Worm (Caenorhabditis elegans) whole organism, early embryonic: Measurements from ENCODE around the gene eelo-2.

Source experiments
- ama-1 ChIP-seq: fragments of 150-350 bp; optimal IDR thresholded peaks from 2 replicates; lab custom pipeline; 2014
- ets-7 ChIP-seq: sonication (generic microtip); optimal IDR thresholded peaks from 2 replicates; lab custom pipeline; 2016; ENCODE audit warnings: missing genotype, missing genetic modification characterization, missing compliant biosample characterization
- hmbx-1 ChIP-seq: sonication (generic microtip); optimal IDR thresholded peaks from 2 replicates; lab custom pipeline; 2016; ENCODE audit warnings: mild to moderate bottlenecking, missing genetic modification characterization, missing compliant biosample characterization
- hmg-4 ChIP-seq: fragments of 200-800 bp; sonication (Bioruptor generic); optimal IDR thresholded peaks from 2 replicates; lab custom pipeline; 2018; ENCODE audit warnings: mild to moderate bottlenecking, missing genetic modification characterization, missing compliant biosample characterization
- scrt-1 ChIP-seq: fragments of 200-800 bp; sonication (Bioruptor generic); IDR thresholded peaks from 2 replicates; pipeline ENCODE4 v1.3.6; 2022; ENCODE audit warnings: missing genetic modification characterization, missing compliant biosample characterization
- tbx-37 ChIP-seq: fragments of 200-800 bp; sonication (Bioruptor generic); conservative IDR thresholded peaks from 2 replicates; pipeline ENCODE4 v1.3.6; 2022; ENCODE audit warnings: missing genetic modification reagents, missing genetic modification characterization, missing compliant biosample characterization

ce11 chrIV:17280441-17280939 is 30.6 kb downstream of the eelo-2 start:
- TF ChIP-seq scrt-1 (no peak), hmbx-1 (tag; lab: Kevin White, UChicago) (no peak), ama-1 (lab: Kevin White, UChicago) (peak; percentile 85), tbx-37 (no peak), hmg-4 (no peak), ets-7 (tag; lab: Kevin White, UChicago) (no peak)
